Fruit fly (Drosophila melanogaster): ENCODE data around the gene CG13855.

The CG13855 gene

dm6 chr3R:22375674-22376073 lies 30.1 kb upstream of the CG13855 start, which contains the start of gene CG18596:
Gene CG18596 (plus strand): TSS chr3R:22375923.
- TF ChIP-seq zen2 (GFP tag; IDR thresholded peaks at IDR 0.05; ENCODE audit: partially characterized antibody) (peak; percentile 92), danr (GFP tag; IDR thresholded peaks at IDR 0.05) (no peak), gfzf (GFP tag; optimal IDR thresholded peaks at IDR 0.05) (peak; percentile 0), stwl (tag; optimal IDR thresholded peaks at IDR 0.05) (peak; percentile 75), CG12219 (GFP tag; optimal IDR thresholded peaks at IDR 0.05) (no peak), CG8290 (GFP tag; optimal IDR thresholded peaks at IDR 0.05) (no peak), CG8290 (tag; optimal IDR thresholded peaks at IDR 0.05) (no peak), Dll (GFP tag; IDR thresholded peaks at IDR 0.05; ENCODE audit: partially characterized antibody) (peak; percentile 98), vnd (GFP tag; IDR thresholded peaks at IDR 0.05; ENCODE audit: partially characterized antibody) (peak; percentile 92), CG1603 (tag; optimal IDR thresholded peaks at IDR 0.05) (peak; percentile 32), knrl (GFP tag; IDR thresholded peaks at IDR 0.05; ENCODE audit: partially characterized antibody) (peak; percentile 94), CG34376 (GFP tag; optimal IDR thresholded peaks at IDR 0.05) (no peak), slou (GFP tag; optimal IDR thresholded peaks at IDR 0.05) (no peak), run (tag; optimal IDR thresholded peaks at IDR 0.05) (no peak), CG12071 (GFP tag; optimal IDR thresholded peaks at IDR 0.05) (no peak), bcd (GFP tag; optimal IDR thresholded peaks at IDR 0.05) (no peak), mld (GFP tag; IDR thresholded peaks at IDR 0.05; ENCODE audit: partially characterized antibody) (peak; percentile 84; the same call in 2 of the 3 replicates), z (GFP tag; IDR thresholded peaks at IDR 0.05) (0 out of 3 replicates have a peak, but pooled peaks have one; percentile 5), Nf-YB (GFP tag; optimal IDR thresholded peaks at IDR 0.05) (no peak), pzg (GFP tag; optimal IDR thresholded peaks at IDR 0.05) (peak; percentile 60), CG7963 (GFP tag; IDR thresholded peaks at IDR 0.05; ENCODE audit: partially characterized antibody) (peak; percentile 61; the same call in 1 of the 3 replicates), CG34224 (GFP tag; IDR thresholded peaks at IDR 0.05; ENCODE audit: partially characterized antibody) (peak; percentile 97), CG14860 (GFP tag; IDR thresholded peaks at IDR 0.05; ENCODE audit: partially characterized antibody) (peak; percentile 95), HLH4C (GFP tag; IDR thresholded peaks at IDR 0.05; ENCODE audit: partially characterized antibody) (peak; percentile 90), ato (GFP tag; IDR thresholded peaks at IDR 0.05; ENCODE audit: partially characterized antibody) (peak; percentile 84), Dip2 (GFP tag; IDR thresholded peaks at IDR 0.05) (no peak), sna (GFP tag; IDR thresholded peaks at IDR 0.05; ENCODE audit: partially characterized antibody) (peak; percentile 97), E2f2 (GFP tag; IDR thresholded peaks at IDR 0.05) (peak; percentile 86), CG4730 (GFP tag; IDR thresholded peaks at IDR 0.05) (no peak), CG43689 (GFP tag; IDR thresholded peaks at IDR 0.05) (no peak), CG7928 (GFP tag; optimal IDR thresholded peaks at IDR 0.05) (no peak), crp (GFP tag; optimal IDR thresholded peaks at IDR 0.05) (peak in 1 of 2 experiments; percentile 73), hbn (GFP tag; IDR thresholded peaks at IDR 0.05; ENCODE audit: partially characterized antibody) (peak; percentile 95), CG10147 (GFP tag; optimal IDR thresholded peaks at IDR 0.05) (no peak), CG2116 (GFP tag; optimal IDR thresholded peaks at IDR 0.05) (peak; percentile 94), BEAF-32 (GFP tag; optimal IDR thresholded peaks at IDR 0.05) (peak; percentile 88), Lim3 (GFP tag; IDR thresholded peaks at IDR 0.05) (no peak), CG12659 (GFP tag; optimal IDR thresholded peaks at IDR 0.05) (peak; percentile 33), Dek (tag; optimal IDR thresholded peaks at IDR 0.05) (no peak), Myb (GFP tag; optimal IDR thresholded peaks at IDR 0.05) (peak; percentile 56), Fer2 (tag; optimal IDR thresholded peaks at IDR 0.05) (no peak), CG10565 (GFP tag; optimal IDR thresholded peaks at IDR 0.05) (no peak), ase (GFP tag; IDR thresholded peaks at IDR 0.05) (no peak), Deaf1 (tag; optimal IDR thresholded peaks at IDR 0.05) (no peak), CG15514 (GFP tag; optimal IDR thresholded peaks at IDR 0.05) (peak; percentile 29), corto (GFP tag; optimal IDR thresholded peaks at IDR 0.05) (no peak), bbx (GFP tag; IDR thresholded peaks at IDR 0.05; ENCODE audit: partially characterized antibody) (peak; percentile 93), MESR4 (GFP tag; optimal IDR thresholded peaks at IDR 0.05) (peak; percentile 60)
